Worm (Caenorhabditis elegans) whole organism, L4/young adult: Measurements from ENCODE around the gene rcd-1.

Experiments used
- W03F9.2 ChIP-seq: fragments of 150-350 bp; optimal IDR thresholded peaks from 2 replicates; lab custom pipeline; 2014; ENCODE audit warnings: missing biosample characterization, missing genetic modification characterization
- dao-5 ChIP-seq: sonication (generic microtip); optimal IDR thresholded peaks from 2 replicates; lab custom pipeline; 2016; ENCODE audit warnings: missing genotype, missing genetic modification characterization, moderate library complexity, missing compliant biosample characterization
- him-1 ChIP-seq: sonication (generic microtip); optimal IDR thresholded peaks from 2 replicates; lab custom pipeline; 2016; ENCODE audit warnings: missing genotype, missing genetic modification reagents, missing genetic modification characterization, missing compliant biosample characterization

ce11 chrII:3782309-3783000 is 28.8 kb downstream of the rcd-1 start, which contains the start of gene T24E12.2:
- TF ChIP-seq dao-5, result no peak
- no peak for TF ChIP-seq W03F9.2
- TF ChIP-seq him-1 (tag; lab: Kevin White, UChicago), result no peak
